Worm (Caenorhabditis elegans): ENCODE measurements around the gene C07G1.15.

Gene C07G1.15

ce11 chrIV:8206314-8206713 lies 36.5 kb downstream of the C07G1.15 start, which contains the start of gene svh-1:
Gene svh-1 (plus strand): TSS chrIV:8206614.
- TF ChIP-seq him-1 (tag; optimal IDR thresholded peaks at IDR 0.05) (no peak), W03F9.2 (tag; optimal IDR thresholded peaks at IDR 0.05) (no peak), dao-5 (tag; optimal IDR thresholded peaks at IDR 0.05) (no peak)

ce11 chrIV:8208855-8209254 lies 39.1 kb downstream of the C07G1.15 start:
- TF ChIP-seq W03F9.2 (tag; optimal IDR thresholded peaks at IDR 0.05) (no peak), him-1 (tag; optimal IDR thresholded peaks at IDR 0.05) (no peak), dao-5 (tag; optimal IDR thresholded peaks at IDR 0.05) (no peak)

ce11 chrIV:8210300-8210699 lies 40.5 kb downstream of the C07G1.15 start, which contains the start of gene C07G1.6:
Gene C07G1.6 (minus strand): TSS chrIV:8210400.
- TF ChIP-seq him-1 (tag; optimal IDR thresholded peaks at IDR 0.05) = no peak
- no peak for TF ChIP-seq W03F9.2 (tag; optimal IDR thresholded peaks at IDR 0.05)
- no peak for TF ChIP-seq dao-5 (tag; optimal IDR thresholded peaks at IDR 0.05)

- no peak for TF ChIP-seq W03F9.2 (tag; optimal IDR thresholded peaks at IDR 0.05)
- TF ChIP-seq him-1 (tag; optimal IDR thresholded peaks at IDR 0.05) = no peak
- no peak for TF ChIP-seq dao-5 (tag; optimal IDR thresholded peaks at IDR 0.05)
These were observed 42.0 kb downstream of the C07G1.15 start, which contains the start of gene C07G1.7 for ce11 chrIV:8211747-8212146. Gene C07G1.7 (minus strand): TSS chrIV:8211847.

Measured in whole organism, L4/young adult.